Worm (Caenorhabditis elegans): ENCODE results near the gene aexr-1.

ce11 chrX:6606991-6607390 is 28.1 kb downstream of the aexr-1 start, which contains the start of gene cpr-6:
- TF ChIP-seq irx-1 (tag; optimal IDR thresholded peaks at IDR 0.05) (no peak), unc-62 (GFP tag; optimal IDR thresholded peaks at IDR 0.05) (no peak), nhr-90 (tag; optimal IDR thresholded peaks at IDR 0.05; ENCODE audit: poor library complexity) (no peak), sptf-1 (tag; optimal IDR thresholded peaks at IDR 0.05) (no peak), lin-15B (tag; optimal IDR thresholded peaks at IDR 0.05) (no peak)
